Worm (Caenorhabditis elegans): ENCODE data around the gene F35E12.10.
A peak's percentile ranks its signal among the peaks of the same experiment; 100 is the strongest.

The F35E12.10 gene

DNA sequence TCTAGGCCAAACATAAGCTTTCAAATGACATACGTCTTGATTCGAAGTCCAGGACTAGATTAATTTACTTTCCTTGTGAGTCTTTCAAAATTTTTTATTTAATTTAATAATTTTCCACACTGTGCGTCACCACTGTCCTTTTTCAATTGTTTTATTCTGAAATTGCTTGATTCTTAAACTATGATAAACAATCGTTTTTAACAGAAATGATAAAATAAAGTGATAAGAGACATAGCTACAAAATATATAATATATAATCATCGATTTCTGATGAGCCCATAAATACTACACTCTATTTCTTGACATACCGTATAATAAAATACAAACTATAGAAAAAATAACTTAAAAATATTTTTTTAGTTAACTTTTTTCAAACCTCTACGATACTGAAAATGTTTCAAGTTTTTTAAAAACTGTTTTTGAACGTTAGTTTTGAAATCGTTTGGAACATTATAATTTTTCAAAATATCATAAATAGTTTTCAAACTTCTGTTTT is 20.4 kb upstream of the F35E12.10 start, which contains the start of gene nas-24:
nas-24 (plus strand) TSS at position 446 of the 496 bp plus-strand sequence.
- no peak for TF ChIP-seq nhr-6 (tag; optimal IDR thresholded peaks at IDR 0.05)
- TF ChIP-seq fos-1 (tag; optimal IDR thresholded peaks at IDR 0.05): peak; percentile 78

DNA sequence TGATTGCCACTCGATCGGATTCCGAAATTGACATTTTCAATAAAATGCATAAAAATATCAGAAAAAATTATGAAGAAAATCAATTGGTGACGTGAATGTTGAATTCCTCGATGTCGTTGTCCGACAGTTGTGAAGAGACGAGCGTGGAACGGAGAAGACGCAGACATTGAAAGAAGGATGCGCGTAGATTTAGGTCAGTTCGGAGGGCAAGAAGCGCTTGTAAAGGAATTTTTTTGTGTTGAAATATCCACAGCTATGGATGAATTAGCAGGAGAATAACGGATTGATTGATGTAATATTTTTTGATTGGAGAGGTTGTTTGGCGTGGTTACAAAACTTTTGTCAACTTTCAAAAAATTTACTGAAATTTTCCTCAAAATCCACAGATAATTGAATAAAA is 19.8 kb upstream of the F35E12.10 start, which contains the start of gene F20G2.3:
F20G2.3 (minus strand) TSS at position 101 of the 400 bp plus-strand sequence.
- TF ChIP-seq nhr-237 (tag; optimal IDR thresholded peaks at IDR 0.05): no peak
- TF ChIP-seq elt-3 (tag; optimal IDR thresholded peaks at IDR 0.05): no peak
- no peak for TF ChIP-seq aly-2 (tag; optimal IDR thresholded peaks at IDR 0.05)
- no peak for TF ChIP-seq mab-5 (tag; optimal IDR thresholded peaks at IDR 0.05)
- TF ChIP-seq ceh-82 (tag; optimal IDR thresholded peaks at IDR 0.05): no peak
- TF ChIP-seq ama-1 (optimal IDR thresholded peaks at IDR 0.05): no peak
- no peak for TF ChIP-seq nhr-21 (tag; optimal IDR thresholded peaks at IDR 0.05)
- TF ChIP-seq zag-1 (tag; optimal IDR thresholded peaks at IDR 0.05): no peak
- TF ChIP-seq snpc-4 (tag; optimal IDR thresholded peaks at IDR 0.05): no peak
- TF ChIP-seq blmp-1 (tag; optimal IDR thresholded peaks at IDR 0.05; ENCODE audit: insufficient read depth): no peak
- no peak for TF ChIP-seq unc-62 (GFP tag; optimal IDR thresholded peaks at IDR 0.05)
- no peak for TF ChIP-seq nhr-10 (tag; optimal IDR thresholded peaks at IDR 0.05)
- TF ChIP-seq C34F6.9 (tag; optimal IDR thresholded peaks at IDR 0.05): no peak
- TF ChIP-seq nhr-25 (tag; optimal IDR thresholded peaks at IDR 0.05): no peak
- TF ChIP-seq nhr-129 (tag; optimal IDR thresholded peaks at IDR 0.05): no peak
- no peak for TF ChIP-seq sem-4 (tag; optimal IDR thresholded peaks at IDR 0.05)
- TF ChIP-seq egl-27 (tag; optimal IDR thresholded peaks at IDR 0.05): no peak
- TF ChIP-seq nhr-11 (tag; optimal IDR thresholded peaks at IDR 0.05): no peak

DNA sequence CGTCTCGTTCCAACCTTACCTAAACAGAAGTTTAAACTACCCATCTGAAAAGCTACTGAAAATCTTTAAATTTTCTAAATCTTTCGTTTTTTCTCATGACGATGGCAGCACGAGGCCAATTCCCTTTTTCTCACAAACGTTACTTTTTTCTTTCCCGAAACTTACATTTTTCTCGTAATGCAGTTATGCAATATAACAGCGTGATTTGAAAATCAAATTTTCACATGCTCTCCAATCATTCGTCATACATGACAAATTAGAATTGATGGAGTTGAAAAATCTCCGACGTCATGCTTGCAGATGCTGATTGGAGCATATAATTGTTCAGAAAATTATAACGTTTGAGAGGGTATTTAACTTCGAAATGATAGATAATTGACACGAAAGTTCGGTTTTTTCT is 15.2 kb upstream of the F35E12.10 start:
- TF ChIP-seq elt-3 (tag; optimal IDR thresholded peaks at IDR 0.05) (no peak), nhr-21 (tag; optimal IDR thresholded peaks at IDR 0.05) (peak; percentile 11), lsy-2 (tag; optimal IDR thresholded peaks at IDR 0.05) (peak in 1 of 2 experiments; percentile 11), ZK546.5 (tag; optimal IDR thresholded peaks at IDR 0.05) (no peak), sma-9 (GFP tag; optimal IDR thresholded peaks at IDR 0.05) (no peak), sma-9 (tag; optimal IDR thresholded peaks at IDR 0.05) (no peak), ama-1 (optimal IDR thresholded peaks at IDR 0.05) (no peak), lin-13 (GFP tag; optimal IDR thresholded peaks at IDR 0.05) (no peak), sem-4 (tag; optimal IDR thresholded peaks at IDR 0.05) (no peak), nhr-77 (tag; optimal IDR thresholded peaks at IDR 0.05) (no peak), R02D3.7 (tag; optimal IDR thresholded peaks at IDR 0.05) (no peak)

DNA sequence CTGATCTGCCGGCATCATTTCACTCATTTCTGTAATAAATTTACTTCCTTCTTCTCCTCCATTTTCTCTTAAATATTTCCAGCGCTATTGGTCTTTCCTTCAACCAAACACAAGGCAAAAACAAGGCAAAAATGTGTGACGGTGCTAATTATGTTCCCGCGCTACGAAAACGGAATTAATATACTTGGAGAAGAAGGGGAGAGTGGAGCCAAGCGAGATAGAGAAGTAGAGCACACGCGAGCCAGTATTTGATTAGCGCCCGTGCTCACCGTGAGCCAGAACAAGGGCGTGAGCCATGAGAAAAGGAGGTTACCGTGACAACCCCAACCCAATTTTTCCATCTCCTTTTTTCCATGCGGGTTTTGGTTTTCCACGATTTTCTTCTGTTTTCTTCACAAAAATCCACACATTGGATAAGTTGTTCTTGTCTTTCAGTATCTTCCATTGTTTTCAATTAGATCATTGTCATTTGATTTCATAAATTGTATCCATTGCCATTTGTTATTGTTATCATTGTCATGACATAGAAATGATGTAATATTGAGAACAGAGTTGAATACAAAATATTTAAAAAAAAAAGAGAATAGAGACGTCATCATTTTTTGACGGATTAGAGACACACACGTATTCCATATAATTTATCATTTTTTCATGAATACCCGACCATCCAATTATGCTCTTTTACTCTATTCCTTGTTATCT is 14.0 kb upstream of the F35E12.10 start, which contains the start of gene F20G2.6:
F20G2.6 (plus strand) TSS at position 652 of the 702 bp plus-strand sequence.
- TF ChIP-seq sma-3 (GFP tag; optimal IDR thresholded peaks at IDR 0.05) (no peak), lin-11 (tag; optimal IDR thresholded peaks at IDR 0.05) (peak; percentile 33)

DNA sequence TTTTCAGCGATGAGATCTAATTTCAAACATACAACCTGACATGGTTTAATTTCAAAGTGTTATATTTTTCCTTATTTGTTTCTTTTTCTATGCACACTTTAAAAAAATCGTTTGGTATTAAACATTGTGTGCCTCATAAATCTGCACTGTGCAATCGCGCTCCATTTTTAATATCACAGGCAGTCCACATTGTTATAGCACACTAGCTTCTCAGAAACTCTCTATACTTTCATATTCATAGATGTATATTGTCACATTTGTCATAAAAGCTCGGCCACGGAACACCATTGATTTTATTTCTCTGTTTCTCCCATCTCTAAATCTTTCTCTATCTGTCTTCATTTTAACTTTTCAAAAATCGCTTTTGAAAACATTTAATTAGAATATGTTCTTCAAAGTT is 8.8 kb upstream of the F35E12.10 start:
- TF ChIP-seq snpc-4 (tag; optimal IDR thresholded peaks at IDR 0.05): peak; percentile 1
- TF ChIP-seq ZK546.5 (tag; optimal IDR thresholded peaks at IDR 0.05): no peak
- TF ChIP-seq unc-62 (GFP tag; optimal IDR thresholded peaks at IDR 0.05): no peak
- no peak for TF ChIP-seq ceh-16 (tag; optimal IDR thresholded peaks at IDR 0.05)
- TF ChIP-seq F13H6.1 (tag; optimal IDR thresholded peaks at IDR 0.05): no peak
- no peak for TF ChIP-seq ama-1 (optimal IDR thresholded peaks at IDR 0.05)
- TF ChIP-seq elt-3 (tag; optimal IDR thresholded peaks at IDR 0.05): no peak
- no peak for TF ChIP-seq blmp-1 (tag; optimal IDR thresholded peaks at IDR 0.05; ENCODE audit: insufficient read depth)
- TF ChIP-seq fos-1 (tag; optimal IDR thresholded peaks at IDR 0.05): peak; percentile 39
- TF ChIP-seq ztf-11 (tag; optimal IDR thresholded peaks at IDR 0.05): no peak
- no peak for TF ChIP-seq nhr-21 (tag; optimal IDR thresholded peaks at IDR 0.05)
- TF ChIP-seq C34F6.9 (tag; optimal IDR thresholded peaks at IDR 0.05): peak; percentile 76
- TF ChIP-seq egl-27 (tag; optimal IDR thresholded peaks at IDR 0.05): no peak
- no peak for TF ChIP-seq Y55F3AM.14 (GFP tag; optimal IDR thresholded peaks at IDR 0.05)
- no peak for TF ChIP-seq sem-4 (tag; optimal IDR thresholded peaks at IDR 0.05)
- no peak for TF ChIP-seq nhr-12 (tag; optimal IDR thresholded peaks at IDR 0.05)
- no peak for TF ChIP-seq nhr-11 (tag; optimal IDR thresholded peaks at IDR 0.05)
- TF ChIP-seq ceh-82 (tag; optimal IDR thresholded peaks at IDR 0.05): no peak
- no peak for TF ChIP-seq nhr-23 (tag; optimal IDR thresholded peaks at IDR 0.05)
- TF ChIP-seq zag-1 (tag; optimal IDR thresholded peaks at IDR 0.05): no peak
- TF ChIP-seq nhr-6 (tag; optimal IDR thresholded peaks at IDR 0.05): no peak
- TF ChIP-seq lin-39 (tag; optimal IDR thresholded peaks at IDR 0.05): no peak
- no peak for TF ChIP-seq mbf-1 (tag; optimal IDR thresholded peaks at IDR 0.05)
- TF ChIP-seq unc-39 (tag; optimal IDR thresholded peaks at IDR 0.05): no peak
- TF ChIP-seq ztf-1 (GFP tag; conservative IDR thresholded peaks at IDR 0.05): no peak
- TF ChIP-seq sma-9 (GFP tag; optimal IDR thresholded peaks at IDR 0.05): peak; percentile 4
- no peak for TF ChIP-seq sma-9 (tag; optimal IDR thresholded peaks at IDR 0.05)
- no peak for TF ChIP-seq aly-2 (tag; optimal IDR thresholded peaks at IDR 0.05)
- no peak for TF ChIP-seq dmd-4 (tag; optimal IDR thresholded peaks at IDR 0.05)
- TF ChIP-seq nhr-129 (tag; optimal IDR thresholded peaks at IDR 0.05): no peak
- peak; percentile 37 for TF ChIP-seq skn-1 (tag; optimal IDR thresholded peaks at IDR 0.05)
- TF ChIP-seq crh-2 (tag; optimal IDR thresholded peaks at IDR 0.05): peak; percentile 3
- peak; percentile 25 for TF ChIP-seq lin-13 (GFP tag; optimal IDR thresholded peaks at IDR 0.05)
